Fruit fly (Drosophila melanogaster) whole organism, embryonic: ENCODE measurements around the gene aos.
A peak's percentile ranks its signal among the peaks of the same experiment; 100 is the strongest.

Source experiments
- Aef1 ChIP-seq: fragments of 200-800 bp; sonication (Bioruptor generic); IDR thresholded peaks from 3 replicates; pipeline ENCODE4 v1.3.6; 2022; ENCODE audit warnings: missing biosample characterization, missing genetic modification characterization
- Atf3 ChIP-seq: fragments of 200-800 bp; sonication (Bioruptor generic); optimal IDR thresholded peaks from 3 replicates; lab custom pipeline; 2016; ENCODE audit warnings: missing biosample characterization, missing genetic modification characterization
- CG1024 ChIP-seq: fragments of 200-800 bp; sonication (Bioruptor generic); IDR thresholded peaks from 2 replicates; pipeline ENCODE4 v1.3.6; 2022; ENCODE audit warnings: missing biosample characterization, missing genetic modification characterization
- CG10979 ChIP-seq: fragments of 200-800 bp; sonication (Bioruptor generic); optimal IDR thresholded peaks from 2 replicates; lab custom pipeline; 2018; ENCODE audit warnings: missing biosample characterization, mild to moderate bottlenecking, missing genetic modification characterization, moderate library complexity
- CG11247 ChIP-seq: fragments of 200-800 bp; sonication (Bioruptor generic); IDR thresholded peaks from 2 replicates; pipeline ENCODE4 v1.3.6; 2022; ENCODE audit warnings: missing biosample characterization, missing genetic modification characterization
- CG12219 ChIP-seq: fragments of 200-800 bp; sonication (Bioruptor generic); optimal IDR thresholded peaks from 3 replicates; lab custom pipeline; 2018; ENCODE audit warnings: missing biosample characterization, mild to moderate bottlenecking, missing genetic modification characterization
- CG14014 ChIP-seq: fragments of 200-800 bp; sonication (Bioruptor generic); IDR thresholded peaks from 2 replicates; pipeline ENCODE4 v1.3.6; 2022; ENCODE audit warnings: missing biosample characterization, missing genetic modification characterization
- CG1602 ChIP-seq: fragments of 200-800 bp; sonication (Bioruptor generic); optimal IDR thresholded peaks from 3 replicates; lab custom pipeline; 2016; ENCODE audit warnings: missing biosample characterization, missing genetic modification characterization
- CG16779 ChIP-seq: fragments of 200-800 bp; sonication (Bioruptor generic); IDR thresholded peaks from 2 replicates; pipeline ENCODE4 v1.3.6; 2022; ENCODE audit warnings: missing biosample characterization, missing genetic modification characterization
- CG17912 ChIP-seq: fragments of 200-800 bp; sonication (Bioruptor generic); optimal IDR thresholded peaks from 2 replicates; lab custom pipeline; 2018; ENCODE audit warnings: missing biosample characterization, mild to moderate bottlenecking, missing genetic modification characterization
- CG2120 ChIP-seq: fragments of 200-800 bp; sonication (Bioruptor generic); optimal IDR thresholded peaks from 3 replicates; lab custom pipeline; 2016; ENCODE audit warnings: missing biosample characterization, missing genetic modification characterization
- CG32532 ChIP-seq: fragments of 200-800 bp; sonication (Bioruptor generic); IDR thresholded peaks from 2 replicates; pipeline ENCODE4 v1.3.6; 2022; ENCODE audit warnings: missing biosample characterization, missing genetic modification characterization
- CG4424 ChIP-seq: fragments of 200-800 bp; sonication (Bioruptor generic); optimal IDR thresholded peaks from 3 replicates; lab custom pipeline; 2016; ENCODE audit warnings: missing biosample characterization, missing genetic modification characterization
- CG4707 ChIP-seq: fragments of 200-800 bp; sonication (Bioruptor generic); optimal IDR thresholded peaks from 2 replicates; lab custom pipeline; 2018; ENCODE audit warnings: missing biosample characterization, mild to moderate bottlenecking, missing genetic modification characterization, moderate library complexity
- CG6272 ChIP-seq: fragments of 200-800 bp; sonication (Bioruptor generic); IDR thresholded peaks from 2 replicates; pipeline ENCODE4 v1.3.6; 2022; ENCODE audit warnings: missing biosample characterization, missing genetic modification characterization
- CG7556 ChIP-seq: fragments of 200-800 bp; sonication (Bioruptor generic); optimal IDR thresholded peaks from 2 replicates; lab custom pipeline; 2017; ENCODE audit warnings: missing biosample characterization, mild to moderate bottlenecking, missing genetic modification characterization
- CG7786 ChIP-seq: fragments of 200-800 bp; sonication (Bioruptor generic); optimal IDR thresholded peaks from 2 replicates; lab custom pipeline; 2016; ENCODE audit warnings: missing biosample characterization, missing genetic modification characterization
- CG7963 ChIP-seq: fragments of 200-800 bp; sonication (Bioruptor generic); IDR thresholded peaks from 3 replicates; pipeline ENCODE4 v1.3.6; 2022; ENCODE audit warnings: missing biosample characterization, missing genetic modification characterization; ENCODE audit not compliant: partially characterized antibody
- Camta ChIP-seq: fragments of 200-800 bp; sonication (Bioruptor generic); optimal IDR thresholded peaks from 2 replicates; lab custom pipeline; 2016; ENCODE audit warnings: missing biosample characterization, missing genetic modification characterization
- D ChIP-seq, 2 experiments: fragments of 200-800 bp in 1 of 2; fragments of >200 bp in 1 of 2; sonication (Bioruptor generic) in 1 of 2; optimal IDR thresholded peaks; 2 replicates in 1 of 2; 3 replicates in 1 of 2; lab custom pipeline; 2017; ENCODE audit warnings: mild to moderate bottlenecking in 1 of 2, missing biosample characterization in 1 of 2, missing genetic modification characterization in 1 of 2, missing genetic modification reagents in 1 of 2
- Dad ChIP-seq: fragments of 200-800 bp; sonication (Bioruptor generic); optimal IDR thresholded peaks from 3 replicates; lab custom pipeline; 2016; ENCODE audit warnings: missing biosample characterization, missing genetic modification characterization
- Dref ChIP-seq: fragments of 200-800 bp; sonication (Bioruptor generic); IDR thresholded peaks from 2 replicates; pipeline ENCODE4 v1.3.6; 2022; ENCODE audit warnings: missing biosample characterization, missing genetic modification characterization
- HLHmδ ChIP-seq: fragments of 200-800 bp; sonication (Bioruptor generic); optimal IDR thresholded peaks from 2 replicates; lab custom pipeline; 2018; ENCODE audit warnings: missing biosample characterization, mild to moderate bottlenecking, missing genetic modification characterization, moderate library complexity
- MBD-R2 ChIP-seq: fragments of 200-800 bp; sonication (Bioruptor generic); IDR thresholded peaks from 2 replicates; pipeline ENCODE4 v1.3.6; 2022; ENCODE audit warnings: missing biosample characterization, missing genetic modification characterization
- Mes4 ChIP-seq: fragments of 200-800 bp; sonication (Bioruptor generic); optimal IDR thresholded peaks from 2 replicates; lab custom pipeline; 2016; ENCODE audit warnings: missing biosample characterization, missing genetic modification characterization
- Nf-YA ChIP-seq: fragments of 200-800 bp; sonication (Bioruptor generic); IDR thresholded peaks from 2 replicates; pipeline ENCODE4 v1.3.6; 2022; ENCODE audit warnings: missing biosample characterization, missing genetic modification characterization
- Nf-YB ChIP-seq: fragments of 200-800 bp; sonication (Bioruptor generic); optimal IDR thresholded peaks from 3 replicates; lab custom pipeline; 2019; ENCODE audit warnings: missing biosample characterization, mild to moderate bottlenecking, missing genetic modification characterization, moderate library complexity
- Ptx1 ChIP-seq: fragments of 200-800 bp; sonication (Bioruptor generic); IDR thresholded peaks from 2 replicates; pipeline ENCODE4 v1.3.6; 2022; ENCODE audit warnings: missing biosample characterization, missing genetic modification characterization
- al ChIP-seq: fragments of 200-800 bp; sonication (Bioruptor generic); IDR thresholded peaks from 2 replicates; pipeline ENCODE4 v1.3.6; 2022; ENCODE audit warnings: missing biosample characterization, missing genetic modification characterization
- amos ChIP-seq: fragments of 200-800 bp; sonication (Bioruptor generic); IDR thresholded peaks from 2 replicates; pipeline ENCODE4 v1.3.6; 2022; ENCODE audit warnings: missing biosample characterization, missing genetic modification characterization; ENCODE audit not compliant: partially characterized antibody
- ara ChIP-seq: fragments of 200-800 bp; sonication (Bioruptor generic); IDR thresholded peaks from 2 replicates; pipeline ENCODE4 v1.3.6; 2022; ENCODE audit warnings: missing biosample characterization, missing genetic modification characterization
- bigmax ChIP-seq: fragments of 200-800 bp; sonication (Bioruptor generic); optimal IDR thresholded peaks from 2 replicates; lab custom pipeline; 2018; ENCODE audit warnings: missing biosample characterization, mild to moderate bottlenecking, missing genetic modification characterization
- cad ChIP-seq: fragments of >200 bp; optimal IDR thresholded peaks from 2 replicates; lab custom pipeline; 2017; ENCODE audit warnings: missing biosample characterization, missing genetic modification characterization
- chinmo ChIP-seq: fragments of 200-800 bp; sonication (Bioruptor generic); IDR thresholded peaks from 4 replicates; pipeline ENCODE4 v1.3.6; 2022; ENCODE audit warnings: missing biosample characterization, missing genetic modification characterization; ENCODE audit not compliant: partially characterized antibody
- crol ChIP-seq: fragments of 200-800 bp; sonication (Bioruptor generic); IDR thresholded peaks from 2 replicates; pipeline ENCODE4 v1.3.6; 2022; ENCODE audit warnings: missing biosample characterization, missing genetic modification characterization
- da ChIP-seq: fragments of 200-800 bp; sonication (Bioruptor generic); optimal IDR thresholded peaks from 2 replicates; lab custom pipeline; 2016; ENCODE audit warnings: missing biosample characterization, missing genetic modification characterization
- dati ChIP-seq: fragments of 200-800 bp; sonication (Bioruptor generic); IDR thresholded peaks from 2 replicates; pipeline ENCODE4 v1.3.6; 2022; ENCODE audit warnings: missing biosample characterization, missing genetic modification characterization
- eve ChIP-seq, 2 experiments: fragments of >200 bp; optimal IDR thresholded peaks; 2 replicates each; lab custom pipeline; 2017; ENCODE audit warnings: missing biosample characterization in 2 of 2, missing genetic modification characterization in 2 of 2
- ewg ChIP-seq: fragments of 200-800 bp; sonication (Bioruptor generic); optimal IDR thresholded peaks from 3 replicates; lab custom pipeline; 2017; ENCODE audit warnings: mild to moderate bottlenecking, missing biosample characterization, missing genetic modification reagents, missing genetic modification characterization
- grau ChIP-seq: fragments of 200-800 bp; optimal IDR thresholded peaks from 3 replicates; lab custom pipeline; 2019; ENCODE audit warnings: missing biosample characterization, mild to moderate bottlenecking, missing genetic modification characterization, moderate library complexity
- gsb-n ChIP-seq: fragments of 200-800 bp; sonication (Bioruptor generic); optimal IDR thresholded peaks from 3 replicates; lab custom pipeline; 2018; ENCODE audit warnings: missing biosample characterization, mild to moderate bottlenecking, missing genetic modification characterization
- ind ChIP-seq: fragments of 200-800 bp; sonication (Bioruptor generic); optimal IDR thresholded peaks from 3 replicates; lab custom pipeline; 2016; ENCODE audit warnings: missing biosample characterization, missing genetic modification characterization
- jigr1 ChIP-seq: fragments of 200-800 bp; sonication (Bioruptor generic); IDR thresholded peaks from 3 replicates; pipeline ENCODE4 v1.3.6; 2022; ENCODE audit warnings: missing biosample characterization, missing genetic modification characterization
- jumu ChIP-seq: fragments of 200-800 bp; sonication (Bioruptor generic); optimal IDR thresholded peaks from 3 replicates; lab custom pipeline; 2016; ENCODE audit warnings: missing biosample characterization, missing genetic modification characterization
- lab ChIP-seq: fragments of 200-800 bp; sonication (Bioruptor generic); optimal IDR thresholded peaks from 3 replicates; lab custom pipeline; 2017; ENCODE audit warnings: missing biosample characterization, missing genetic modification characterization, mild to moderate bottlenecking, moderate library complexity, missing genetic modification reagents
- nom ChIP-seq: fragments of 200-800 bp; sonication (Bioruptor generic); optimal IDR thresholded peaks from 2 replicates; lab custom pipeline; 2017; ENCODE audit warnings: missing biosample characterization, missing genetic modification characterization, mild to moderate bottlenecking, moderate library complexity, missing genetic modification reagents
- oc ChIP-seq: fragments of 200-800 bp; sonication (Bioruptor generic); optimal IDR thresholded peaks from 2 replicates; lab custom pipeline; 2018; ENCODE audit warnings: missing biosample characterization, mild to moderate bottlenecking, missing genetic modification characterization, moderate library complexity
- sna ChIP-seq: fragments of 200-800 bp; sonication (Bioruptor generic); IDR thresholded peaks from 2 replicates; pipeline ENCODE4 v1.3.6; 2022; ENCODE audit warnings: missing biosample characterization, missing genetic modification characterization; ENCODE audit not compliant: partially characterized antibody
- so ChIP-seq: fragments of 200-800 bp; sonication (Bioruptor generic); IDR thresholded peaks from 3 replicates; pipeline ENCODE4 v1.3.6; 2022; ENCODE audit warnings: missing biosample characterization, missing genetic modification characterization
- stc ChIP-seq: fragments of 200-800 bp; sonication (Bioruptor generic); IDR thresholded peaks from 2 replicates; pipeline ENCODE4 v1.3.6; 2022; ENCODE audit warnings: missing biosample characterization, missing genetic modification characterization
- usp ChIP-seq: fragments of >200 bp; optimal IDR thresholded peaks from 2 replicates; lab custom pipeline; 2017; ENCODE audit warnings: missing biosample characterization, missing genetic modification characterization
- vfl ChIP-seq: fragments of 200-800 bp; sonication (Bioruptor generic); optimal IDR thresholded peaks from 2 replicates; lab custom pipeline; 2016; ENCODE audit warnings: missing biosample characterization, missing genetic modification characterization

Gene aos

DNA sequence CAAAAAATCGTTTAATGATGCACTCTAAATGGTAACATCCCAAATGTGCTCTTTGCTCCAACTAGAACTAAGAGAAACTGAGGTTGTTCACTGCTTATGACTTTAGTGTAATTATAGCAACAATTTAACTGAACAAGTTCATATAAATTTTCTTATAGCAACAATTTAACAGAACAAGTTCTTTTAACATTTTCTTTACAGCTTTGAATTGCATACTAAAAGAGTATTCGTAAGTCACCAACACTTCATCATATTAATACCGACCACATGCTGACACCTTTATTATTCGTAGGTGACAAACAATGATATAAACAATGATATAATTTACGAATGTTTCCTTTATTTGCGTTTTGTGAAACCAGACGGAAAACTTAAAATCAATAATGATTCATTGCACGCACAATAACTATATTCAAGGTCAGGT is 11.2 kb upstream of the aos start (continued):
- no peak for TF ChIP-seq CG7963 (GFP tag; lab: Robert Waterston, UW)
- TF ChIP-seq CG14014 (GFP tag; lab: Robert Waterston, UW) = 0 out of 2 replicates have a peak, but pooled peaks have one; percentile 23
- TF ChIP-seq ind = no peak
- no peak for TF ChIP-seq Dad (GFP tag; lab: Kevin White, UChicago)
- TF ChIP-seq al = no peak
- TF ChIP-seq gsb-n (tag; lab: Kevin White, UChicago) = no peak
- TF ChIP-seq Atf3 (GFP tag; lab: Kevin White, UChicago) = no peak
- no peak for TF ChIP-seq bigmax (GFP tag; lab: Kevin White, UChicago)
- TF ChIP-seq dati = no peak
- no peak for TF ChIP-seq D (optimal IDR thresholded peaks at IDR 0.05; lab: Kevin White, UChicago)
- no peak for TF ChIP-seq D (GFP tag; optimal IDR thresholded peaks at IDR 0.05; lab: Kevin White, UChicago)
- peak; percentile 0 for TF ChIP-seq Mes4 (GFP tag; lab: Kevin White, UChicago)
- TF ChIP-seq CG2120 (GFP tag; lab: Kevin White, UChicago) = no peak
- no peak for TF ChIP-seq sna (GFP tag; lab: Robert Waterston, UW)
- TF ChIP-seq Ptx1 = no peak
- TF ChIP-seq CG16779 (GFP tag; lab: Robert Waterston, UW) = no peak
- peak; percentile 28 for TF ChIP-seq grau (tag; lab: Kevin White, UChicago)
- TF ChIP-seq CG7556 (GFP tag; lab: Kevin White, UChicago) = peak; percentile 40
- TF ChIP-seq CG7786 (GFP tag; lab: Kevin White, UChicago) = no peak
- TF ChIP-seq oc (tag; lab: Kevin White, UChicago) = no peak
- TF ChIP-seq da (GFP tag; lab: Kevin White, UChicago) = no peak
- no peak for TF ChIP-seq Aef1 (GFP tag; lab: Robert Waterston, UW)
- TF ChIP-seq amos (GFP tag; lab: Robert Waterston, UW) = no peak
- no peak for TF ChIP-seq HLHmδ (GFP tag; lab: Kevin White, UChicago)
- TF ChIP-seq crol (GFP tag; lab: Robert Waterston, UW) = no peak
- no peak for TF ChIP-seq ewg (GFP tag; lab: Kevin White, UChicago)
- no peak for TF ChIP-seq jigr1
- no peak for TF ChIP-seq cad (GFP tag; lab: Kevin White, UChicago)
- no peak for TF ChIP-seq CG12219 (GFP tag; lab: Kevin White, UChicago)
- no peak for TF ChIP-seq Nf-YA (GFP tag; lab: Robert Waterston, UW)
- TF ChIP-seq CG4707 (GFP tag; lab: Kevin White, UChicago) = no peak
- TF ChIP-seq Dref (GFP tag; lab: Robert Waterston, UW) = no peak
- TF ChIP-seq CG10979 (tag; lab: Kevin White, UChicago) = peak; percentile 16
- TF ChIP-seq chinmo (GFP tag; lab: Robert Waterston, UW) = no peak
- TF ChIP-seq so (GFP tag; lab: Robert Waterston, UW) = no peak
- no peak for TF ChIP-seq CG1602 (GFP tag; lab: Kevin White, UChicago)
- peak; percentile 28 for TF ChIP-seq CG4424 (GFP tag; lab: Kevin White, UChicago)
- no peak for TF ChIP-seq CG6272 (GFP tag; lab: Robert Waterston, UW)
- no peak for TF ChIP-seq CG11247 (GFP tag; lab: Robert Waterston, UW)
- no peak for TF ChIP-seq nom (GFP tag; lab: Kevin White, UChicago)
- TF ChIP-seq vfl = no peak
- no peak for TF ChIP-seq MBD-R2 (GFP tag; lab: Robert Waterston, UW)
- no peak for TF ChIP-seq Nf-YB (GFP tag; lab: Kevin White, UChicago)
- no peak for TF ChIP-seq CG1024 (GFP tag; lab: Robert Waterston, UW)
- TF ChIP-seq CG32532 = no peak
- TF ChIP-seq eve (GFP tag; optimal IDR thresholded peaks at IDR 0.05; lab: Kevin White, UChicago) = no peak
- no peak for TF ChIP-seq ara (GFP tag; lab: Robert Waterston, UW)
- TF ChIP-seq CG17912 (GFP tag; lab: Kevin White, UChicago) = no peak
- TF ChIP-seq lab (GFP tag; lab: Kevin White, UChicago) = peak; percentile 7
- no peak for TF ChIP-seq stc (GFP tag; lab: Robert Waterston, UW)
- TF ChIP-seq jumu (GFP tag; lab: Kevin White, UChicago) = no peak
- TF ChIP-seq usp (GFP tag; lab: Kevin White, UChicago) = no peak
- peak; percentile 6 for TF ChIP-seq Camta (GFP tag; lab: Kevin White, UChicago)
